Worm (Caenorhabditis elegans) whole organism, young adult: ENCODE measurements around the gene arp-1.

Experiments used
- B0019.2 ChIP-seq: fragments of 200-800 bp; sonication (Bioruptor generic); conservative IDR thresholded peaks from 2 replicates; pipeline ENCODE4 v1.3.6; 2022; ENCODE audit warnings: missing genetic modification reagents, missing genetic modification characterization, missing compliant biosample characterization
- B0035.1 ChIP-seq: sonication (generic microtip); optimal IDR thresholded peaks from 2 replicates; lab custom pipeline; 2016; ENCODE audit warnings: missing genetic modification characterization, mild to moderate bottlenecking, missing compliant biosample characterization, missing genotype, missing genetic modification reagents
- B0336.3 ChIP-seq: fragments of 200-800 bp; sonication (Bioruptor generic); IDR thresholded peaks from 2 replicates; pipeline ENCODE4 v1.3.6; 2022; ENCODE audit warnings: missing genetic modification characterization, missing compliant biosample characterization
- D2030.7 ChIP-seq: fragments of 200-800 bp; sonication (Bioruptor generic); IDR thresholded peaks from 2 replicates; pipeline ENCODE4 v1.3.6; 2022; ENCODE audit warnings: missing genetic modification reagents, missing genetic modification characterization, missing compliant biosample characterization
- F39B2.1 ChIP-seq: fragments of 200-800 bp; sonication (Bioruptor generic); IDR thresholded peaks from 2 replicates; pipeline ENCODE4 v1.3.6; 2022; ENCODE audit warnings: missing genetic modification reagents, missing genetic modification characterization, missing compliant biosample characterization
- F49E8.2 ChIP-seq: sonication (generic microtip); optimal IDR thresholded peaks from 3 replicates; lab custom pipeline; 2017; ENCODE audit warnings: missing genetic modification characterization, mild to moderate bottlenecking, missing compliant biosample characterization, antibody characterized with exemption, moderate library complexity; ENCODE audit not compliant: insufficient read depth
- T07F8.4 ChIP-seq: sonication (generic microtip); optimal IDR thresholded peaks from 2 replicates; lab custom pipeline; 2016; ENCODE audit warnings: mild to moderate bottlenecking, missing genetic modification characterization, moderate library complexity, missing compliant biosample characterization
- Y53G8AR.9 ChIP-seq: fragments of 200-800 bp; sonication (Bioruptor generic); conservative IDR thresholded peaks from 2 replicates; pipeline ENCODE4 v1.3.6; 2022; ENCODE audit warnings: missing genetic modification reagents, missing genetic modification characterization, missing compliant biosample characterization
- Y67H2A.10 ChIP-seq: fragments of 200-800 bp; sonication (Bioruptor generic); conservative IDR thresholded peaks from 2 replicates; pipeline ENCODE4 v1.3.6; 2022; ENCODE audit warnings: missing genetic modification reagents, missing genetic modification characterization, missing compliant biosample characterization
- Y79H2A.3 ChIP-seq: fragments of 200-800 bp; sonication (Bioruptor generic); conservative IDR thresholded peaks from 2 replicates; pipeline ENCODE4 v1.3.6; 2022; ENCODE audit warnings: missing genetic modification reagents, missing genetic modification characterization, missing compliant biosample characterization
- ZK185.1 ChIP-seq: sonication (generic microtip); optimal IDR thresholded peaks from 2 replicates; lab custom pipeline; 2016; ENCODE audit warnings: mild to moderate bottlenecking, missing genetic modification characterization, missing compliant biosample characterization; ENCODE audit not compliant: poor library complexity, severe bottlenecking
- athp-1 ChIP-seq: sonication (generic microtip); optimal IDR thresholded peaks from 2 replicates; lab custom pipeline; 2017; ENCODE audit warnings: mild to moderate bottlenecking, missing genetic modification characterization, missing compliant biosample characterization
- attf-3 ChIP-seq: fragments of 200-800 bp; sonication (Bioruptor generic); conservative IDR thresholded peaks from 2 replicates; pipeline ENCODE4 v1.3.6; 2022; ENCODE audit warnings: missing genetic modification reagents, missing genetic modification characterization, missing compliant biosample characterization
- attf-6 ChIP-seq: fragments of 200-800 bp; sonication (Bioruptor generic); IDR thresholded peaks from 2 replicates; pipeline ENCODE4 v1.3.6; 2022; ENCODE audit warnings: missing genetic modification reagents, missing genetic modification characterization, missing compliant biosample characterization
- bed-2 ChIP-seq: fragments of 200-800 bp; sonication (Bioruptor generic); IDR thresholded peaks from 2 replicates; pipeline ENCODE4 v1.3.6; 2022; ENCODE audit warnings: missing genetic modification reagents, missing genetic modification characterization, missing compliant biosample characterization
- cebp-1 ChIP-seq, 2 experiments: fragments of 200-800 bp in 1 of 2; sonication (Bioruptor generic) in 1 of 2; sonication (generic microtip) in 1 of 2; IDR thresholded peaks in 1 of 2; optimal IDR thresholded peaks in 1 of 2; 2 replicates each; pipeline versions ENCODE4 v1.3.6 to Lab custom; 2017 to 2022; ENCODE audit warnings: missing compliant biosample characterization in 2 of 2, missing genetic modification characterization in 2 of 2, mild to moderate bottlenecking in 1 of 2, missing genetic modification reagents in 1 of 2, moderate library complexity in 1 of 2
- ceh-79 ChIP-seq: sonication (generic microtip); optimal IDR thresholded peaks from 2 replicates; lab custom pipeline; 2017; ENCODE audit warnings: mild to moderate bottlenecking, missing genetic modification characterization, missing compliant biosample characterization
- ceh-91 ChIP-seq: fragments of 200-800 bp; sonication (Bioruptor generic); IDR thresholded peaks from 2 replicates; pipeline ENCODE4 v1.3.6; 2022; ENCODE audit warnings: missing genetic modification reagents, missing genetic modification characterization, missing compliant biosample characterization
- die-1 ChIP-seq: sonication (generic microtip); optimal IDR thresholded peaks from 2 replicates; lab custom pipeline; 2016; ENCODE audit warnings: missing genotype, mild to moderate bottlenecking, missing genetic modification characterization, missing compliant biosample characterization
- dpff-1 ChIP-seq: sonication (generic microtip); optimal IDR thresholded peaks from 2 replicates; lab custom pipeline; 2017; ENCODE audit warnings: mild to moderate bottlenecking, missing genetic modification characterization, missing compliant biosample characterization
- egl-44 ChIP-seq: fragments of 200-800 bp; sonication (Bioruptor generic); IDR thresholded peaks from 2 replicates; pipeline ENCODE4 v1.3.6; 2022; ENCODE audit warnings: missing genetic modification reagents, missing genetic modification characterization, missing compliant biosample characterization
- egrh-3 ChIP-seq: fragments of 200-800 bp; sonication (Bioruptor generic); IDR thresholded peaks from 2 replicates; pipeline ENCODE4 v1.3.6; 2022; ENCODE audit warnings: missing genetic modification reagents, missing genetic modification characterization, missing compliant biosample characterization
- ekl-4 ChIP-seq: fragments of 200-800 bp; sonication (Bioruptor generic); IDR thresholded peaks from 2 replicates; pipeline ENCODE4 v1.3.6; 2022; ENCODE audit warnings: missing genetic modification reagents, missing genetic modification characterization, missing compliant biosample characterization
- ets-4 ChIP-seq: fragments of 200-800 bp; sonication (Bioruptor generic); optimal IDR thresholded peaks from 2 replicates; lab custom pipeline; 2018; ENCODE audit warnings: mild to moderate bottlenecking, missing genetic modification characterization, missing compliant biosample characterization
- fkh-3 ChIP-seq: sonication (generic microtip); optimal IDR thresholded peaks from 2 replicates; lab custom pipeline; 2016; ENCODE audit warnings: mild to moderate bottlenecking, missing genetic modification characterization, missing compliant biosample characterization
- gei-17 ChIP-seq: fragments of 200-800 bp; sonication (Bioruptor generic); optimal IDR thresholded peaks from 2 replicates; lab custom pipeline; 2018; ENCODE audit warnings: mild to moderate bottlenecking, missing genetic modification characterization, missing compliant biosample characterization
- him-1 ChIP-seq: sonication (generic microtip); optimal IDR thresholded peaks from 2 replicates; lab custom pipeline; 2016; ENCODE audit warnings: missing genotype, missing genetic modification reagents, missing genetic modification characterization, missing compliant biosample characterization
- hmg-20 ChIP-seq: fragments of 200-800 bp; sonication (Bioruptor generic); IDR thresholded peaks from 2 replicates; pipeline ENCODE4 v1.3.6; 2022; ENCODE audit warnings: missing genetic modification reagents, missing genetic modification characterization, missing compliant biosample characterization
- let-526 ChIP-seq: fragments of 200-800 bp; sonication (Bioruptor generic); IDR thresholded peaks from 2 replicates; pipeline ENCODE4 v1.3.6; 2022; ENCODE audit warnings: missing genetic modification reagents, missing genetic modification characterization, missing compliant biosample characterization
- let-607 ChIP-seq, 2 experiments: fragments of 200-800 bp in 1 of 2; sonication (Bioruptor generic) in 1 of 2; sonication (generic microtip) in 1 of 2; optimal IDR thresholded peaks; 2 replicates each; lab custom pipeline; 2016 to 2018; ENCODE audit warnings: mild to moderate bottlenecking in 2 of 2, missing compliant biosample characterization in 2 of 2, missing genetic modification characterization in 2 of 2, moderate library complexity in 2 of 2, missing genotype in 1 of 2
- lin-40 ChIP-seq: sonication (generic microtip); optimal IDR thresholded peaks from 2 replicates; lab custom pipeline; 2016; ENCODE audit warnings: missing genetic modification characterization, mild to moderate bottlenecking, missing compliant biosample characterization, missing genotype, missing genetic modification reagents
- lsl-1 ChIP-seq: fragments of 200-800 bp; sonication (Bioruptor generic); optimal IDR thresholded peaks from 2 replicates; lab custom pipeline; 2018; ENCODE audit warnings: mild to moderate bottlenecking, missing genetic modification characterization, moderate library complexity, missing compliant biosample characterization
- lsy-27 ChIP-seq: sonication (generic microtip); optimal IDR thresholded peaks from 2 replicates; lab custom pipeline; 2017; ENCODE audit warnings: missing genetic modification characterization, mild to moderate bottlenecking, missing compliant biosample characterization, antibody characterized with exemption, missing genotype, borderline replicate concordance; ENCODE audit not compliant: insufficient read depth
- madf-6 ChIP-seq: fragments of 200-800 bp; sonication (Bioruptor generic); IDR thresholded peaks from 2 replicates; pipeline ENCODE4 v1.3.6; 2022; ENCODE audit warnings: missing genetic modification reagents, missing genetic modification characterization, missing compliant biosample characterization
- madf-8 ChIP-seq: fragments of 200-800 bp; sonication (Bioruptor generic); conservative IDR thresholded peaks from 2 replicates; pipeline ENCODE4 v1.3.6; 2022; ENCODE audit warnings: missing genetic modification reagents, missing genetic modification characterization, missing compliant biosample characterization
- mcd-1 ChIP-seq: fragments of 200-800 bp; sonication (Bioruptor generic); IDR thresholded peaks from 2 replicates; pipeline ENCODE4 v1.3.6; 2022; ENCODE audit warnings: missing genetic modification reagents, missing genetic modification characterization, missing compliant biosample characterization
- nhr-120 ChIP-seq: fragments of 200-800 bp; sonication (Bioruptor generic); IDR thresholded peaks from 2 replicates; pipeline ENCODE4 v1.3.6; 2022; ENCODE audit warnings: missing genetic modification characterization, missing compliant biosample characterization
- nhr-179 ChIP-seq: sonication (generic microtip); optimal IDR thresholded peaks from 2 replicates; lab custom pipeline; 2016; ENCODE audit warnings: mild to moderate bottlenecking, missing genetic modification characterization, missing compliant biosample characterization
- nhr-80 ChIP-seq: sonication (generic microtip); optimal IDR thresholded peaks from 2 replicates; lab custom pipeline; 2016; ENCODE audit warnings: missing genetic modification characterization, missing compliant biosample characterization
- pha-4 ChIP-seq: fragments of 150-350 bp; sonication (generic microtip); optimal IDR thresholded peaks from 2 replicates; lab custom pipeline; 2014; ENCODE audit warnings: missing biosample characterization, missing genetic modification reagents, missing genetic modification characterization
- rcor-1 ChIP-seq: fragments of 200-800 bp; sonication (Bioruptor generic); IDR thresholded peaks from 2 replicates; pipeline ENCODE4 v1.3.6; 2022; ENCODE audit warnings: missing genetic modification reagents, missing genetic modification characterization, missing compliant biosample characterization
- rec-8 ChIP-seq, 2 experiments: sonication (generic microtip); optimal IDR thresholded peaks; 2 replicates each; lab custom pipeline; 2016; ENCODE audit warnings: mild to moderate bottlenecking in 2 of 2, missing genetic modification characterization in 2 of 2, missing genetic modification reagents in 2 of 2, missing genotype in 2 of 2, missing biosample characterization in 1 of 2, missing compliant biosample characterization in 1 of 2, moderate library complexity in 1 of 2
- sdz-38 ChIP-seq: sonication (generic microtip); optimal IDR thresholded peaks from 2 replicates; lab custom pipeline; 2016; ENCODE audit warnings: missing genotype, missing genetic modification characterization, missing compliant biosample characterization
- snpc-3.4 ChIP-seq: sonication (generic microtip); optimal IDR thresholded peaks from 2 replicates; lab custom pipeline; 2017; ENCODE audit warnings: missing genetic modification characterization, mild to moderate bottlenecking, missing compliant biosample characterization, antibody characterized with exemption, moderate library complexity, missing genotype, missing genetic modification reagents
- ztf-28 ChIP-seq: fragments of 200-800 bp; sonication (Bioruptor generic); IDR thresholded peaks from 2 replicates; pipeline ENCODE4 v1.3.6; 2022; ENCODE audit warnings: missing genetic modification reagents, missing genetic modification characterization, missing compliant biosample characterization
- ztf-6 ChIP-seq: fragments of 200-800 bp; sonication (Bioruptor generic); IDR thresholded peaks from 2 replicates; pipeline ENCODE4 v1.3.6; 2022; ENCODE audit warnings: missing genetic modification reagents, missing genetic modification characterization, missing compliant biosample characterization

arp-1 gene

DNA sequence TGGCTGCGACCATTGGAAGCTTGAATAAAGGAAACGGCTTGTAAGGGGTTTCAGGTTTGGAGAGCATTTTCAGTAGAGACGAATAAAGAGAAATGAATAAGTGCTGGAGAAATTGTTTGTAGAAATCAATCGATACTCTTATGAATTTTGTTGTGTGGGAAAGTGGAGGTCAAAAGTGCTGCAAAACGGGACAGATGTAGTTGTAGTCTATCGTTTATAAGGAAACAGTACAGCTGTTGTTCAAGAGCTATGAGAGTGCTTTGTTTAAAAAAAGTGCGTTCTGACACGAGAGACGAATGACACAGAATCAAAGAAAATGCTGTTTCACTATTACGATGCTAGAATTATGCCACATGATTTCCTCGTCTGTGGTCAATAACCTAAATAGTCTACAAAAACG is 10.4 kb downstream of the arp-1 start, which contains the start of gene Y53F4B.62 (continued):
- TF ChIP-seq D2030.7 (GFP tag; lab: Robert Waterston, UW) (no peak), Y53G8AR.9 (GFP tag; lab: Robert Waterston, UW) (no peak), fkh-3 (no peak), lin-40 (no peak), gei-17 (GFP tag; lab: Kevin White, UChicago) (no peak), rec-8 (tag; optimal IDR thresholded peaks at IDR 0.05; lab: Kevin White, UChicago) (no peak)

DNA sequence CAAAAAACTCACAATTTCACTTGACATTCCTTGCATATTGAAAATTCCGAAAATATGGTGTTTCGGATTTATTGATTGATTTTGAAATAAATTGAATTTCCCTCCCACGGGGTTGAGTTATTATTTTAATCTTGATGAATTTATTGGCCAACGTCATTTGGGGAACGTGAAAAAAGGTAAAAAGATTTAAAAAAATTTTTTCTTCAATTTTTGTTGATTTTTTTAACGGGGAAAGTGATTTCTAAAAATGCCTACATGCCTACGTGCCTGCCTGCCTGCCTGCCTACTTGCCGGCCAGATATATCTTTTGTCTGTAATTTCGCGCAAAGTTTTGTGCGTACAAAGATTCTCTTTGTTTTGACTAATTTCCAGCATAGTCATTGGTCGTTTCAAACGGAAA is 14.2 kb downstream of the arp-1 start, which contains the start of gene Y53F4B.24:
Gene Y53F4B.24, minus strand, starts transcription at position 101 of the 400 bp plus-strand sequence.
- TF ChIP-seq rcor-1, result no peak
- TF ChIP-seq athp-1, result no peak
- TF ChIP-seq hmg-20 (GFP tag; lab: Robert Waterston, UW), result no peak
- no peak for TF ChIP-seq ztf-6 (GFP tag; lab: Robert Waterston, UW)
- no peak for TF ChIP-seq let-607 (tag; optimal IDR thresholded peaks at IDR 0.05; lab: Kevin White, UChicago)
- TF ChIP-seq nhr-120 (GFP tag; lab: Robert Waterston, UW), result no peak
- TF ChIP-seq T07F8.4 (tag; lab: Kevin White, UChicago), result no peak
- no peak for TF ChIP-seq nhr-80 (tag; lab: Kevin White, UChicago)
- no peak for TF ChIP-seq ceh-91 (GFP tag; lab: Robert Waterston, UW)
- no peak for TF ChIP-seq B0336.3 (GFP tag; lab: Robert Waterston, UW)
- no peak for TF ChIP-seq ekl-4 (GFP tag; lab: Robert Waterston, UW)
- no peak for TF ChIP-seq F49E8.2 (tag; lab: Kevin White, UChicago)
- no peak for TF ChIP-seq madf-8 (GFP tag; lab: Robert Waterston, UW)
- no peak for TF ChIP-seq ZK185.1
- TF ChIP-seq F39B2.1, result no peak
- TF ChIP-seq egrh-3 (GFP tag; lab: Robert Waterston, UW), result no peak
- no peak for TF ChIP-seq nhr-179 (tag; lab: Kevin White, UChicago)
- TF ChIP-seq dpff-1 (tag; lab: Kevin White, UChicago), result no peak
- no peak for TF ChIP-seq egl-44 (GFP tag; lab: Robert Waterston, UW)
- no peak for TF ChIP-seq cebp-1 (GFP tag; IDR thresholded peaks at IDR 0.05; lab: Robert Waterston, UW)
- TF ChIP-seq cebp-1 (tag; optimal IDR thresholded peaks at IDR 0.05; lab: Kevin White, UChicago), result no peak

DNA sequence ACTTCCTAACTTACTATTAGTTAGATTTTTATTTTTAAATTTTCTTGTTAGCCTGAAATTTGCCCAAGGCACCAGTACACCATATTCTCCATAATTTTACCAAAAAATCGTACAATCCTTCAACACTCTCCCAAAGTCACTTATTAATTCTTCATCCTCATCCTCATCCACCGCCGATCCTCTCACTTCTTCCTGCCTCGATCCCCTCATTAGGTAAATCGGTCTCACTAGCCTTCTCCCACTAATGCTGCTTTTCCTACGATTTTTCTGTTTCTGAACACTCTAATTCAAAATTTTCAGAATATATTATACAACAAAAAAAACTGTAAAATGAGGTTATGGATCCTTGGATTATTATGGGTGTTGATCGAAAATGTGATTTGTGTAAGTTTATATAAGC is 15.8 kb downstream of the arp-1 start, which contains the start of gene Y53F4B.25:
Gene Y53F4B.25, plus strand, starts transcription at position 301 of the 400 bp plus-strand sequence.
- no peak for TF ChIP-seq attf-6 (GFP tag; lab: Robert Waterston, UW)
- TF ChIP-seq B0019.2 (GFP tag; lab: Robert Waterston, UW), result no peak
- no peak for TF ChIP-seq attf-3 (GFP tag; lab: Robert Waterston, UW)
- TF ChIP-seq bed-2 (GFP tag; lab: Robert Waterston, UW), result no peak
- TF ChIP-seq mcd-1, result no peak
- TF ChIP-seq ets-4 (GFP tag; lab: Kevin White, UChicago), result no peak
- no peak for TF ChIP-seq sdz-38 (tag; lab: Kevin White, UChicago)
- no peak for TF ChIP-seq snpc-3.4 (tag; lab: Kevin White, UChicago)
- no peak for TF ChIP-seq die-1 (tag; lab: Kevin White, UChicago)
- no peak for TF ChIP-seq Y79H2A.3 (GFP tag; lab: Robert Waterston, UW)
- no peak for TF ChIP-seq B0035.1 (tag; lab: Kevin White, UChicago)
- TF ChIP-seq Y67H2A.10, result no peak
- no peak for TF ChIP-seq lsl-1 (GFP tag; lab: Kevin White, UChicago)
- TF ChIP-seq lsy-27 (tag; lab: Kevin White, UChicago), result no peak
- no peak for TF ChIP-seq ztf-28 (GFP tag; lab: Robert Waterston, UW)
- no peak for TF ChIP-seq ceh-79 (tag; lab: Kevin White, UChicago)
- TF ChIP-seq let-526 (GFP tag; lab: Robert Waterston, UW), result no peak
- no peak for TF ChIP-seq him-1 (tag; lab: Kevin White, UChicago)
- TF ChIP-seq madf-6 (GFP tag; lab: Robert Waterston, UW), result no peak
- TF ChIP-seq pha-4 (tag; lab: Kevin White, UChicago), result no peak
